Worm (Caenorhabditis elegans) whole organism, L3 larva: ENCODE results near the gene nlp-68.

Source experiments
- ZK546.5 ChIP-seq: sonication (generic microtip); optimal IDR thresholded peaks from 2 replicates; lab custom pipeline; 2017; ENCODE audit warnings: missing biosample characterization, missing genetic modification characterization
- aly-2 ChIP-seq: fragments of 150-350 bp; optimal IDR thresholded peaks from 2 replicates; lab custom pipeline; 2014; ENCODE audit warnings: missing biosample characterization, missing genetic modification characterization
- ceh-28 ChIP-seq: fragments of 150-350 bp; optimal IDR thresholded peaks from 2 replicates; lab custom pipeline; 2014; ENCODE audit warnings: missing biosample characterization, missing genetic modification reagents, missing genetic modification characterization
- ceh-9 ChIP-seq: sonication (generic microtip); optimal IDR thresholded peaks from 2 replicates; lab custom pipeline; 2018; ENCODE audit warnings: missing biosample characterization, missing genetic modification characterization
- egl-27 ChIP-seq: sonication (generic microtip); optimal IDR thresholded peaks from 4 replicates; lab custom pipeline; 2017; ENCODE audit warnings: missing biosample characterization, missing genetic modification reagents, missing genetic modification characterization
- egl-5 ChIP-seq: fragments of 150-350 bp; optimal IDR thresholded peaks from 2 replicates; lab custom pipeline; 2017; ENCODE audit warnings: missing biosample characterization, missing genetic modification reagents, missing genetic modification characterization, inconsistent platforms
- elt-1 ChIP-seq: fragments of 150-350 bp; optimal IDR thresholded peaks from 2 replicates; lab custom pipeline; 2014; ENCODE audit warnings: missing biosample characterization, missing genetic modification characterization
- elt-2 ChIP-seq: sonication (generic microtip); optimal IDR thresholded peaks from 2 replicates; lab custom pipeline; 2016; ENCODE audit warnings: missing genetic modification reagents, mild to moderate bottlenecking, missing genetic modification characterization, missing compliant biosample characterization
- elt-3 ChIP-seq, 3 experiments: fragments of 150-350 bp in 1 of 3; sonication (generic microtip) in 2 of 3; optimal IDR thresholded peaks; 2 replicates in 2 of 3; 4 replicates in 1 of 3; lab custom pipeline; 2014 to 2017; ENCODE audit warnings: missing biosample characterization in 3 of 3, missing genetic modification characterization in 3 of 3
- eor-1 ChIP-seq, 2 experiments: fragments of 150-350 bp; optimal IDR thresholded peaks; 2 replicates each; lab custom pipeline; 2014 to 2018; ENCODE audit warnings: missing biosample characterization in 2 of 2, missing genetic modification characterization in 2 of 2
- fkh-10 ChIP-seq: sonication (generic microtip); optimal IDR thresholded peaks from 2 replicates; lab custom pipeline; 2017; ENCODE audit warnings: missing biosample characterization, missing genetic modification reagents, missing genetic modification characterization
- fkh-2 ChIP-seq: fragments of 150-350 bp; optimal IDR thresholded peaks from 2 replicates; lab custom pipeline; 2014; ENCODE audit warnings: missing biosample characterization, missing genetic modification reagents, missing genetic modification characterization
- fos-1 ChIP-seq: fragments of 150-350 bp; optimal IDR thresholded peaks from 2 replicates; lab custom pipeline; 2014; ENCODE audit warnings: missing biosample characterization, missing genetic modification characterization
- hmg-11 ChIP-seq: sonication (generic microtip); optimal IDR thresholded peaks from 2 replicates; lab custom pipeline; 2016; ENCODE audit warnings: missing genetic modification characterization, missing compliant biosample characterization
- lin-15B ChIP-seq: fragments of 150-350 bp; optimal IDR thresholded peaks from 2 replicates; lab custom pipeline; 2014; ENCODE audit warnings: missing biosample characterization, missing genetic modification characterization
- lin-39 ChIP-seq: fragments of 150-350 bp; optimal IDR thresholded peaks from 2 replicates; lab custom pipeline; 2018; ENCODE audit warnings: missing biosample characterization, missing genetic modification reagents, missing genetic modification characterization
- lsy-12 ChIP-seq: sonication (generic microtip); optimal IDR thresholded peaks from 2 replicates; lab custom pipeline; 2016; ENCODE audit warnings: mild to moderate bottlenecking, missing genetic modification characterization, missing compliant biosample characterization
- mdl-1 ChIP-seq: fragments of 150-350 bp; optimal IDR thresholded peaks from 2 replicates; lab custom pipeline; 2014; ENCODE audit warnings: missing biosample characterization, missing genetic modification characterization
- mml-1 ChIP-seq: fragments of 150-350 bp; sonication (generic microtip); optimal IDR thresholded peaks from 3 replicates; lab custom pipeline; 2014; ENCODE audit warnings: missing biosample characterization, missing genetic modification characterization
- nfya-1 ChIP-seq: sonication (generic microtip); optimal IDR thresholded peaks from 2 replicates; lab custom pipeline; 2017; ENCODE audit warnings: missing genetic modification characterization, mild to moderate bottlenecking, missing compliant biosample characterization, antibody characterized with exemption, moderate library complexity; ENCODE audit not compliant: insufficient read depth
- nhr-11 ChIP-seq: fragments of 150-350 bp; optimal IDR thresholded peaks from 2 replicates; lab custom pipeline; 2014; ENCODE audit warnings: missing biosample characterization, missing genetic modification characterization
- nhr-12 ChIP-seq: fragments of 150-350 bp; optimal IDR thresholded peaks from 2 replicates; lab custom pipeline; 2014; ENCODE audit warnings: missing biosample characterization, missing genetic modification characterization
- nhr-23 ChIP-seq: fragments of 150-350 bp; optimal IDR thresholded peaks from 2 replicates; lab custom pipeline; 2014; ENCODE audit warnings: missing biosample characterization, missing genetic modification reagents, missing genetic modification characterization
- nhr-237 ChIP-seq: fragments of 150-350 bp; optimal IDR thresholded peaks from 2 replicates; lab custom pipeline; 2014; ENCODE audit warnings: missing biosample characterization, missing genetic modification characterization
- nhr-25 ChIP-seq: sonication (generic microtip); optimal IDR thresholded peaks from 2 replicates; lab custom pipeline; 2017; ENCODE audit warnings: missing biosample characterization, missing genetic modification characterization
- nhr-28 ChIP-seq: fragments of 150-350 bp; optimal IDR thresholded peaks from 2 replicates; lab custom pipeline; 2014; ENCODE audit warnings: missing biosample characterization, missing genetic modification characterization
- nhr-43 ChIP-seq: sonication (generic microtip); optimal IDR thresholded peaks from 2 replicates; lab custom pipeline; 2016; ENCODE audit warnings: mild to moderate bottlenecking, missing genetic modification characterization, missing compliant biosample characterization; ENCODE audit not compliant: poor library complexity, severe bottlenecking
- nhr-67 ChIP-seq: fragments of 150-350 bp; optimal IDR thresholded peaks from 2 replicates; lab custom pipeline; 2014; ENCODE audit warnings: missing biosample characterization, missing genetic modification characterization
- nhr-77 ChIP-seq: fragments of 150-350 bp; optimal IDR thresholded peaks from 2 replicates; lab custom pipeline; 2014; ENCODE audit warnings: missing biosample characterization, missing genetic modification characterization
- pha-4 ChIP-seq: fragments of 150-350 bp; optimal IDR thresholded peaks from 2 replicates; lab custom pipeline; 2014; ENCODE audit warnings: missing biosample characterization, missing genetic modification reagents, missing genetic modification characterization
- pqm-1 ChIP-seq: fragments of 150-350 bp; optimal IDR thresholded peaks from 2 replicates; lab custom pipeline; 2017; ENCODE audit warnings: missing biosample characterization, missing genetic modification characterization, inconsistent platforms
- sea-2 ChIP-seq: fragments of 150-350 bp; sonication (generic microtip); optimal IDR thresholded peaks from 4 replicates; lab custom pipeline; 2014; ENCODE audit warnings: missing biosample characterization, missing genetic modification reagents, missing genetic modification characterization
- skn-1 ChIP-seq: fragments of 150-350 bp; optimal IDR thresholded peaks from 2 replicates; lab custom pipeline; 2014; ENCODE audit warnings: missing biosample characterization, missing genetic modification characterization
- tbx-2 ChIP-seq: sonication (generic microtip); optimal IDR thresholded peaks from 2 replicates; lab custom pipeline; 2016; ENCODE audit warnings: mild to moderate bottlenecking, missing genetic modification characterization, missing compliant biosample characterization
- unc-39 ChIP-seq: sonication (generic microtip); optimal IDR thresholded peaks from 4 replicates; lab custom pipeline; 2017; ENCODE audit warnings: missing biosample characterization, missing genetic modification characterization
- zag-1 ChIP-seq: fragments of 150-350 bp; optimal IDR thresholded peaks from 2 replicates; lab custom pipeline; 2014; ENCODE audit warnings: missing biosample characterization, missing genetic modification characterization
- ztf-11 ChIP-seq: fragments of 150-350 bp; optimal IDR thresholded peaks from 2 replicates; lab custom pipeline; 2014; ENCODE audit warnings: missing biosample characterization, missing genetic modification characterization
- ztf-4 ChIP-seq: fragments of 150-350 bp; optimal IDR thresholded peaks from 2 replicates; lab custom pipeline; 2014; ENCODE audit warnings: missing biosample characterization, missing genetic modification characterization

nlp-68 gene

DNA sequence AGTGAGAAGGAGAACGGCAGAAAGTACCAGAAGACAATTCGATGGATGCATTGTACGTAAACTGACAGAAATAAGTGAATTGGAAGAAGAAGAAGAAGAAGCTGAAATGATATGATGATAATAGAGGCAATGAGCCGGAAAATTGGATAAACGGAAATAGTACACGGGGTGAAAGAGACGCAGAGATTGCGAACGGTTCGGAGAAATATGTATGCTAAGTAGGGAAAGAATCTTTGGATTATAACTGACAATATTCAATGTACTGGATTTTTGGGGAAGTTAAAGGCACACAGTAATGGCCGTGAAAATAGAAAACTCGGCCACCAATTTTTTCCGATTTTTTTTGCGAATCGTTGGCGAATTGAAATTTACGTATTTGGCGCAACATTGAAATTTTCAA is 36.4 kb upstream of the nlp-68 start, which contains the start of gene Y45F3A.4:
Y45F3A.4 (minus strand) TSS at position 101 of the 400 bp plus-strand sequence.
- TF ChIP-seq eor-1 (tag; optimal IDR thresholded peaks at IDR 0.05; lab: Kevin White, UChicago), result no peak
- TF ChIP-seq tbx-2 (tag; lab: Kevin White, UChicago), result no peak
- no peak for TF ChIP-seq fkh-10
- no peak for TF ChIP-seq lin-15B (tag; lab: Kevin White, UChicago)
- no peak for TF ChIP-seq pha-4
- no peak for TF ChIP-seq ZK546.5 (tag; lab: Kevin White, UChicago)
- TF ChIP-seq fkh-2 (tag; lab: Kevin White, UChicago), result no peak
- no peak for TF ChIP-seq elt-1
- TF ChIP-seq fos-1 (tag; lab: Kevin White, UChicago), result no peak
- TF ChIP-seq aly-2 (tag; lab: Kevin White, UChicago), result no peak
- no peak for TF ChIP-seq nhr-28 (tag; lab: Kevin White, UChicago)
- no peak for TF ChIP-seq mdl-1 (tag; lab: Kevin White, UChicago)
- no peak for TF ChIP-seq nhr-23 (tag; lab: Kevin White, UChicago)
- no peak for TF ChIP-seq nhr-43 (tag; lab: Kevin White, UChicago)

ce11 chrIII:10569246-10569645 is 30.3 kb upstream of the nlp-68 start:
- peak; percentile 71 for TF ChIP-seq nfya-1
- no peak for TF ChIP-seq hmg-11 (tag; lab: Kevin White, UChicago)
- TF ChIP-seq, all 47 proteins: peak for 1

DNA sequence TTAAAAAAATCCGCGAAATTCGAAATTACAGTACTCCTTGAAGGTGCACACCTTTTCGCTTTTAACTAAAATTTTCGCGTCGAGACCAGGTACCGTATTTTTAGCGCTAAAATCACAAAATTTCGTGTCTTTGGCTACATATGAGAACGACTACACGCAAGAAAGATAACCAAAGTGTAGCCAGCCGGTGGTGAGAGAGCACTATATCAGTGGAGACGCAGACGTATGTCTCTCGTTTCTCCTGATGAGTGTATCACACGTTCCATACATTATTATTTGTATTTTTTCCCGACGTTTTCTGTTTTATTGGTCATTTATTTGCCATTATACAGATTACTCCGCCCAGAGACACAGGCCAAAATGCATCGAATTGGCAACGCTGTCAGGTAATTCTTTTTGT is 27.0 kb upstream of the nlp-68 start, which contains the start of gene acdh-11:
acdh-11 (plus strand) TSS at position 333 of the 400 bp plus-strand sequence.
- TF ChIP-seq nhr-43 (tag; lab: Kevin White, UChicago) (peak; percentile 22), lin-15B (tag; lab: Kevin White, UChicago) (no peak), nhr-77 (tag; lab: Kevin White, UChicago) (no peak), ZK546.5 (tag; lab: Kevin White, UChicago) (no peak), nhr-11 (no peak), egl-5 (tag; lab: Kevin White, UChicago) (no peak), egl-27 (tag; lab: Kevin White, UChicago) (no peak), nhr-23 (tag; lab: Kevin White, UChicago) (no peak), pha-4 (no peak), elt-3 (tag; optimal IDR thresholded peaks at IDR 0.05; lab: Kevin White, UChicago) (no peak), fos-1 (tag; lab: Kevin White, UChicago) (no peak), mml-1 (tag; lab: Kevin White, UChicago) (no peak), elt-2 (peak; percentile 65), zag-1 (tag; lab: Kevin White, UChicago) (no peak), nhr-28 (tag; lab: Kevin White, UChicago) (no peak), pqm-1 (tag; lab: Kevin White, UChicago) (peak; percentile 24), ceh-28 (tag; lab: Kevin White, UChicago) (no peak), unc-39 (tag; lab: Kevin White, UChicago) (no peak), lin-39 (tag; lab: Kevin White, UChicago) (no peak), lsy-12 (tag; lab: Kevin White, UChicago) (no peak), nfya-1 (peak; percentile 30), nhr-25 (tag; lab: Kevin White, UChicago) (no peak), ztf-4 (tag; lab: Kevin White, UChicago) (no peak), eor-1 (tag; optimal IDR thresholded peaks at IDR 0.05; lab: Kevin White, UChicago) (no peak), tbx-2 (tag; lab: Kevin White, UChicago) (no peak), nhr-12 (tag; lab: Kevin White, UChicago) (no peak), ceh-9 (tag; lab: Kevin White, UChicago) (no peak), skn-1 (tag; lab: Kevin White, UChicago) (no peak), fkh-10 (no peak), nhr-237 (tag; lab: Kevin White, UChicago) (no peak), nhr-67 (no peak), aly-2 (tag; lab: Kevin White, UChicago) (no peak), sea-2 (GFP tag; lab: Kevin White, UChicago) (no peak), ztf-11 (tag; lab: Kevin White, UChicago) (no peak), hmg-11 (tag; lab: Kevin White, UChicago) (peak; percentile 8)
